Fruit fly (Drosophila melanogaster) whole organism, prepupa: ENCODE measurements around the gene CG4887.

Experiments
- CG11762 ChIP-seq: fragments of 200-800 bp; sonication (Bioruptor generic); optimal IDR thresholded peaks from 3 replicates; lab custom pipeline; 2016; ENCODE audit warnings: missing biosample characterization, missing genetic modification characterization; ENCODE audit not compliant: insufficient read depth
- CG11902 ChIP-seq: fragments of 200-800 bp; sonication (Bioruptor generic); optimal IDR thresholded peaks from 3 replicates; lab custom pipeline; 2016; ENCODE audit warnings: missing biosample characterization, missing genetic modification characterization
- CG15336 ChIP-seq: fragments of 200-800 bp; sonication (Bioruptor generic); IDR thresholded peaks from 2 replicates; pipeline ENCODE4 v1.3.6; 2022; ENCODE audit warnings: missing biosample characterization, missing genetic modification characterization
- CG1621 ChIP-seq: fragments of 200-800 bp; sonication (Bioruptor generic); optimal IDR thresholded peaks from 3 replicates; lab custom pipeline; 2018; ENCODE audit warnings: missing biosample characterization, mild to moderate bottlenecking, missing genetic modification characterization
- CG31627 ChIP-seq: fragments of 200-800 bp; sonication (Bioruptor generic); optimal IDR thresholded peaks from 3 replicates; lab custom pipeline; 2016; ENCODE audit warnings: missing biosample characterization, missing genetic modification characterization
- CG32006 ChIP-seq: fragments of 200-800 bp; sonication (Bioruptor generic); optimal IDR thresholded peaks from 3 replicates; lab custom pipeline; 2017; ENCODE audit warnings: missing biosample characterization, mild to moderate bottlenecking, missing genetic modification characterization
- CG3919 ChIP-seq: fragments of 200-800 bp; sonication (Bioruptor generic); optimal IDR thresholded peaks from 3 replicates; lab custom pipeline; 2016; ENCODE audit warnings: missing biosample characterization, missing genetic modification characterization
- CG6854 ChIP-seq: fragments of 200-800 bp; sonication (Bioruptor generic); optimal IDR thresholded peaks from 2 replicates; lab custom pipeline; 2017; ENCODE audit warnings: missing biosample characterization, mild to moderate bottlenecking, missing genetic modification characterization
- CG8119 ChIP-seq: fragments of 200-800 bp; sonication (Bioruptor generic); IDR thresholded peaks from 3 replicates; pipeline ENCODE4 v1.3.6; 2022; ENCODE audit warnings: missing biosample characterization, missing genetic modification characterization
- Eip75B ChIP-seq: fragments of 200-800 bp; sonication (Bioruptor generic); optimal IDR thresholded peaks from 3 replicates; lab custom pipeline; 2016; ENCODE audit warnings: missing biosample characterization, missing genetic modification characterization
- Eip78C ChIP-seq: fragments of 200-800 bp; sonication (Bioruptor generic); peaks from one replicate; lab custom pipeline; 2016; ENCODE audit warnings: missing biosample characterization, missing genetic modification characterization
- Ets21C ChIP-seq: fragments of 200-800 bp; sonication (Bioruptor generic); optimal IDR thresholded peaks from 3 replicates; lab custom pipeline; 2016; ENCODE audit warnings: missing biosample characterization, missing genetic modification characterization
- Ets96B ChIP-seq: fragments of 200-800 bp; optimal IDR thresholded peaks from 2 replicates; lab custom pipeline; 2019; ENCODE audit warnings: missing biosample characterization, mild to moderate bottlenecking, missing genetic modification characterization, moderate library complexity
- Hr38 ChIP-seq: sonication (Bioruptor generic); optimal IDR thresholded peaks from 2 replicates; lab custom pipeline; 2016; ENCODE audit warnings: missing biosample characterization, missing genetic modification characterization
- Hr39 ChIP-seq: fragments of 200-800 bp; sonication (Bioruptor generic); optimal IDR thresholded peaks from 2 replicates; lab custom pipeline; 2016; ENCODE audit warnings: missing biosample characterization, missing genetic modification characterization
- Hr4 ChIP-seq: fragments of 200-800 bp; sonication (Bioruptor generic); optimal IDR thresholded peaks from 3 replicates; lab custom pipeline; 2016; ENCODE audit warnings: missing biosample characterization, missing genetic modification characterization
- Lpt ChIP-seq: fragments of 200-800 bp; sonication (Bioruptor generic); optimal IDR thresholded peaks from 3 replicates; lab custom pipeline; 2016; ENCODE audit warnings: missing biosample characterization, missing genetic modification characterization
- Met ChIP-seq: fragments of 200-800 bp; sonication (Bioruptor generic); optimal IDR thresholded peaks from 3 replicates; lab custom pipeline; 2016; ENCODE audit warnings: missing biosample characterization, missing genetic modification characterization
- OdsH ChIP-seq: fragments of 200-800 bp; sonication (Bioruptor generic); optimal IDR thresholded peaks from 3 replicates; lab custom pipeline; 2016; ENCODE audit warnings: missing biosample characterization, missing genetic modification characterization
- Smox ChIP-seq: fragments of 200-800 bp; sonication (Bioruptor generic); optimal IDR thresholded peaks from 3 replicates; lab custom pipeline; 2016; ENCODE audit warnings: missing biosample characterization, missing genetic modification characterization
- Sox15 ChIP-seq: fragments of 200-800 bp; sonication (Bioruptor generic); optimal IDR thresholded peaks from 3 replicates; lab custom pipeline; 2016; ENCODE audit warnings: missing biosample characterization, missing genetic modification characterization
- achi ChIP-seq: fragments of 200-800 bp; sonication (Bioruptor generic); optimal IDR thresholded peaks from 3 replicates; lab custom pipeline; 2016; ENCODE audit warnings: missing biosample characterization, missing genetic modification characterization
- eg ChIP-seq: fragments of 200-800 bp; sonication (Bioruptor generic); IDR thresholded peaks from 3 replicates; pipeline ENCODE4 v1.3.6; 2022; ENCODE audit warnings: missing biosample characterization, missing genetic modification characterization
- esn ChIP-seq: fragments of 200-800 bp; sonication (Bioruptor generic); optimal IDR thresholded peaks from 2 replicates; lab custom pipeline; 2016; ENCODE audit warnings: missing biosample characterization, mild to moderate bottlenecking, missing genetic modification characterization, moderate library complexity
- fd59A ChIP-seq: fragments of 200-800 bp; sonication (Bioruptor generic); optimal IDR thresholded peaks from 2 replicates; lab custom pipeline; 2017; ENCODE audit warnings: missing biosample characterization, mild to moderate bottlenecking, missing genetic modification characterization, missing genetic modification reagents
- fkh ChIP-seq: fragments of 200-800 bp; sonication (Bioruptor generic); optimal IDR thresholded peaks from 3 replicates; lab custom pipeline; 2017; ENCODE audit warnings: missing biosample characterization, mild to moderate bottlenecking, missing genetic modification characterization, moderate library complexity
- salr ChIP-seq, 2 experiments: fragments of 200-800 bp; sonication (Bioruptor generic); optimal IDR thresholded peaks; 3 replicates each; lab custom pipeline; 2016 to 2018; ENCODE audit warnings: missing biosample characterization in 2 of 2, missing genetic modification characterization in 2 of 2, mild to moderate bottlenecking in 1 of 2
- spab ChIP-seq: fragments of 200-800 bp; sonication (Bioruptor generic); optimal IDR thresholded peaks from 2 replicates; lab custom pipeline; 2017; ENCODE audit warnings: missing biosample characterization, mild to moderate bottlenecking, missing genetic modification characterization, missing genetic modification reagents
- svp ChIP-seq: fragments of 200-800 bp; sonication (Bioruptor generic); peaks from one replicate; lab custom pipeline; 2016; ENCODE audit warnings: missing biosample characterization, missing genetic modification characterization
- topi ChIP-seq: fragments of 200-800 bp; sonication (Bioruptor generic); optimal IDR thresholded peaks from 3 replicates; lab custom pipeline; 2016; ENCODE audit warnings: missing biosample characterization, missing genetic modification characterization
- vri ChIP-seq: fragments of 200-800 bp; sonication (Bioruptor generic); optimal IDR thresholded peaks from 3 replicates; lab custom pipeline; 2016; ENCODE audit warnings: missing biosample characterization, mild to moderate bottlenecking, missing genetic modification characterization

The CG4887 gene

dm6 chr2L:1157679-1158518 is 14.9 kb upstream of the CG4887 start, which contains the start of gene capt (continued):
- TF ChIP-seq spab, result no peak
- no peak for TF ChIP-seq CG11762 (GFP tag; lab: Kevin White, UChicago)
- TF ChIP-seq Ets96B, result peak; percentile 33
- TF ChIP-seq Lpt (GFP tag; lab: Kevin White, UChicago), result no peak
- TF ChIP-seq Hr38 (GFP tag; lab: Kevin White, UChicago), result no peak

dm6 chr2L:1158519-1159319 is 14.1 kb upstream of the CG4887 start, which contains the start of gene Tango14:
Gene Tango14 (plus strand): TSS chr2L:1158661.
- TF ChIP-seq eg (GFP tag; lab: Robert Waterston, UW) (peak; percentile 35; the same call in 1 of the 3 replicates), CG6854 (no peak), svp (peak; percentile 35)

- TF ChIP-seq esn (GFP tag; lab: Kevin White, UChicago) (no peak), Lpt (GFP tag; lab: Kevin White, UChicago) (no peak), Eip78C (GFP tag; lab: Kevin White, UChicago) (peak; percentile 60), salr (GFP tag; optimal IDR thresholded peaks at IDR 0.05; lab: Kevin White, UChicago) (no peak), Met (GFP tag; lab: Kevin White, UChicago) (no peak), svp (peak; percentile 100), Hr39 (GFP tag; lab: Kevin White, UChicago) (no peak), Sox15 (GFP tag; lab: Kevin White, UChicago) (no peak), CG1621 (tag; lab: Kevin White, UChicago) (no peak), CG8119 (GFP tag; lab: Robert Waterston, UW) (no peak), Smox (GFP tag; lab: Kevin White, UChicago) (no peak), CG31627 (GFP tag; lab: Kevin White, UChicago) (no peak), fd59A (GFP tag; lab: Kevin White, UChicago) (no peak), Eip75B (peak; percentile 14), CG3919 (GFP tag; lab: Kevin White, UChicago) (no peak), Ets96B (no peak), Hr4 (GFP tag; lab: Kevin White, UChicago) (no peak), CG11902 (GFP tag; lab: Kevin White, UChicago) (no peak), Ets21C (GFP tag; lab: Kevin White, UChicago) (no peak), vri (no peak), fkh (GFP tag; lab: Kevin White, UChicago) (no peak), achi (GFP tag; lab: Kevin White, UChicago) (no peak)
These were observed 9.2 kb upstream of the CG4887 start, which contains the start of gene CG5080 for dm6 chr2L:1163538-1164143. Gene CG5080 (minus strand): TSS chr2L:1163886.

- TF ChIP-seq OdsH (GFP tag; lab: Kevin White, UChicago) (no peak), CG15336 (no peak), CG32006 (GFP tag; lab: Kevin White, UChicago) (no peak), Smox (GFP tag; lab: Kevin White, UChicago) (no peak), CG31627 (GFP tag; lab: Kevin White, UChicago) (no peak), Sox15 (GFP tag; lab: Kevin White, UChicago) (no peak), fkh (GFP tag; lab: Kevin White, UChicago) (no peak), Ets21C (GFP tag; lab: Kevin White, UChicago) (no peak), spab (no peak), eg (GFP tag; lab: Robert Waterston, UW) (no peak), topi (no peak)
These were observed 8.5 kb upstream of the CG4887 start, which contains the start of gene IntS14 for dm6 chr2L:1164294-1164693. Gene IntS14 (plus strand): TSS chr2L:1164443.
